Worm (Caenorhabditis elegans): ENCODE measurements around the gene ZC513.2.

ZC513.2 gene

ce11 chrV:8018919-8019318, 35.3 kb upstream of the ZC513.2 start (continued):
- TF ChIP-seq madf-5 (GFP tag; IDR thresholded peaks at IDR 0.05) (no peak), zip-11 (GFP tag; IDR thresholded peaks at IDR 0.05) (no peak), php-3 (GFP tag; IDR thresholded peaks at IDR 0.05) (0 out of 2 replicates have a peak, but pooled peaks have one; percentile 34), F44E2.7 (GFP tag; IDR thresholded peaks at IDR 0.05) (no peak), snpc-1.2 (GFP tag; IDR thresholded peaks at IDR 0.05) (no peak), jun-1 (tag; optimal IDR thresholded peaks at IDR 0.05) (no peak)

ce11 chrV:8019783-8020182, 34.4 kb upstream of the ZC513.2 start:
- TF ChIP-seq unc-39 (tag; optimal IDR thresholded peaks at IDR 0.05) (no peak), dmd-6 (GFP tag; IDR thresholded peaks at IDR 0.05) (peak; percentile 32; the same call in 1 of the 2 replicates), nhr-28 (tag; optimal IDR thresholded peaks at IDR 0.05) (peak; percentile 45), ceh-62 (tag; optimal IDR thresholded peaks at IDR 0.05) (no peak), daf-16 (GFP tag; optimal IDR thresholded peaks at IDR 0.05) (no peak), daf-16 (tag; optimal IDR thresholded peaks at IDR 0.05) (peak; percentile 20), dve-1 (tag; optimal IDR thresholded peaks at IDR 0.05; ENCODE audit: insufficient read depth) (peak; percentile 1)

- peak; percentile 15; the same call in 1 of the 2 replicates for TF ChIP-seq dmd-6 (GFP tag; IDR thresholded peaks at IDR 0.05)
- no peak for TF ChIP-seq F49E8.2 (tag; optimal IDR thresholded peaks at IDR 0.05; ENCODE audit: borderline replicate concordance)
- TF ChIP-seq daf-16 (GFP tag; optimal IDR thresholded peaks at IDR 0.05), result no peak
- peak; percentile 59 for TF ChIP-seq daf-16 (tag; optimal IDR thresholded peaks at IDR 0.05)
- peak; percentile 33 for TF ChIP-seq dve-1 (tag; optimal IDR thresholded peaks at IDR 0.05; ENCODE audit: insufficient read depth)
- no peak for TF ChIP-seq nhr-111 (GFP tag; optimal IDR thresholded peaks at IDR 0.05)
- peak; percentile 25 for TF ChIP-seq pqm-1 (tag; optimal IDR thresholded peaks at IDR 0.05)
- peak; percentile 14 for TF ChIP-seq nhr-28 (tag; optimal IDR thresholded peaks at IDR 0.05)
Measured at ce11 chrV:8022040-8022439, 32.2 kb upstream of the ZC513.2 start, which contains the start of gene ech-3. Gene ech-3 (plus strand): TSS chrV:8022217.

- no peak for TF ChIP-seq hlh-11 (tag; optimal IDR thresholded peaks at IDR 0.05)
- no peak for TF ChIP-seq nhr-41 (GFP tag; IDR thresholded peaks at IDR 0.05)
- TF ChIP-seq lin-39 (tag; optimal IDR thresholded peaks at IDR 0.05), result no peak
- TF ChIP-seq aly-2 (tag; optimal IDR thresholded peaks at IDR 0.05), result no peak
- TF ChIP-seq hif-1 (tag; optimal IDR thresholded peaks at IDR 0.05), result no peak
- no peak for TF ChIP-seq tag-97 (GFP tag; IDR thresholded peaks at IDR 0.05)
- TF ChIP-seq daf-19 (GFP tag; conservative IDR thresholded peaks at IDR 0.05), result no peak
- TF ChIP-seq mes-2 (tag; optimal IDR thresholded peaks at IDR 0.05; ENCODE audit: poor library complexity, severe bottlenecking), result peak; percentile 5
- TF ChIP-seq zip-2 (tag; optimal IDR thresholded peaks at IDR 0.05), result no peak
- TF ChIP-seq F10B5.3 (tag; optimal IDR thresholded peaks at IDR 0.05), result no peak
- no peak for TF ChIP-seq fkh-10 (GFP tag; optimal IDR thresholded peaks at IDR 0.05)
- no peak for TF ChIP-seq ZK337.2 (GFP tag; IDR thresholded peaks at IDR 0.05)
- TF ChIP-seq lsy-2 (tag; optimal IDR thresholded peaks at IDR 0.05), result peak in 1 of 2 experiments; percentile 87
- no peak for TF ChIP-seq snpc-4 (tag; optimal IDR thresholded peaks at IDR 0.05)
- TF ChIP-seq ceh-32 (tag; optimal IDR thresholded peaks at IDR 0.05; ENCODE audit: poor library complexity), result no peak
- TF ChIP-seq ztf-7 (tag; optimal IDR thresholded peaks at IDR 0.05), result no peak
- TF ChIP-seq nhr-77 (tag; optimal IDR thresholded peaks at IDR 0.05), result no peak
- peak; percentile 83 for TF ChIP-seq R02D3.7 (tag; optimal IDR thresholded peaks at IDR 0.05)
- TF ChIP-seq ces-1 (GFP tag; optimal IDR thresholded peaks at IDR 0.05), result no peak
- TF ChIP-seq aha-1 (tag), result peak; percentile 56
- no peak for TF ChIP-seq saeg-2 (GFP tag; IDR thresholded peaks at IDR 0.05)
- TF ChIP-seq hlh-30 (tag; optimal IDR thresholded peaks at IDR 0.05; ENCODE audit: insufficient read depth), result no peak
- TF ChIP-seq nhr-237 (tag; optimal IDR thresholded peaks at IDR 0.05), result no peak
- no peak for TF ChIP-seq ceh-62 (tag; optimal IDR thresholded peaks at IDR 0.05)
- no peak for TF ChIP-seq lir-3 (tag; optimal IDR thresholded peaks at IDR 0.05)
- TF ChIP-seq mdt-29 (GFP tag; IDR thresholded peaks at IDR 0.05), result no peak
- peak; percentile 31; the same call in 1 of the 2 replicates for TF ChIP-seq lin-38 (GFP tag; IDR thresholded peaks at IDR 0.05)
- no peak for TF ChIP-seq lim-7 (GFP tag; IDR thresholded peaks at IDR 0.05)
- no peak for TF ChIP-seq zfp-3 (GFP tag; conservative IDR thresholded peaks at IDR 0.05)
- no peak for TF ChIP-seq vab-7 (GFP tag; IDR thresholded peaks at IDR 0.05)
- TF ChIP-seq daf-12 (tag; optimal IDR thresholded peaks at IDR 0.05), result no peak
Measured at ce11 chrV:8024752-8025151, 29.5 kb upstream of the ZC513.2 start, which contains the start of gene F43H9.3. Gene F43H9.3 (minus strand): TSS chrV:8024940.

All from whole organism, L4 larva.